Fruit fly (Drosophila melanogaster) Kc167 (cell line): ENCODE data around the gene ppk.

Source experiments
- psq ChIP-seq: fragments of >200 bp; optimal IDR thresholded peaks from 2 replicates; lab custom pipeline; 2017; ENCODE audit warnings: missing external identifiers
- ttk ChIP-seq: sonication (Bioruptor generic); optimal IDR thresholded peaks from 2 replicates; lab custom pipeline; 2017; ENCODE audit warnings: missing external identifiers

DNA sequence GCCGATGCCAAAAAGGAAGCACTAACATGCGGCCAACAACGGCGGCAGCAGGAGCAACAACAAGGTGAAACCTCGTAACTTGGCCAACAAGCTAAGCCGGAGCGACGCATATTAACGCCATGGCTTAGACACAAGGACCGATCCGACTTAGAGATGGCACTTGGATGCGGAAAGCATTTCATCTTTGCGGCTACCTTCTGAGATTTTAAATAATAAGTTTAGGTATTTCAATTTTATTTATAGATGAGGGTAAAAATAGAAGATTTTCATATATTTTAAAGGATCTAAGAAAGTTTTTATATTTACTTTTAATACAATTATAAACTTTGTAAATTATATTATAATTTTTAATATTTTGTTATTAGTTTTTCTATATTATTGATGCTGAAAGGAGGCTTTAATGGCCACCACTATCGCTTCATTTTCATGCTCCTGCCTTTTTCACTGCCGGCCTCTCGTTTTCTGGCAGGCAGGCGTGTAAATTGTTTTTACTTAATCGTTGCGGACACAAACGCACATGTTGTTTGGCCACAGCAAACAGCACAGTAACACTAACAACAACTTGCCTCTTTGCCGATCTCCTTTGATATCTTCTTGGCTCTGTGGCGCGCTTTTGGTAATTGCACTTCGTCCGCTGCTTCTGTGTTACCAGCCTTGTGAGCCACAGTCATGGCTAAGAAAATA lies 14.2 kb downstream of the ppk start:
- TF ChIP-seq psq (lab: Kevin White, UChicago): no peak
- no peak for TF ChIP-seq ttk (lab: Kevin White, UChicago)
